Fruit fly (Drosophila melanogaster) whole organism, embryonic: Measurements from ENCODE around the gene CG14982.

Experiments used
- Bgb ChIP-seq: fragments of 200-800 bp; sonication (Bioruptor generic); IDR thresholded peaks from 2 replicates; pipeline ENCODE4 v1.3.6; 2022; ENCODE audit warnings: missing biosample characterization, missing genetic modification characterization; ENCODE audit not compliant: partially characterized antibody
- CG10267 ChIP-seq: fragments of 200-800 bp; sonication (Bioruptor generic); optimal IDR thresholded peaks from 2 replicates; lab custom pipeline; 2018; ENCODE audit warnings: missing biosample characterization, mild to moderate bottlenecking, missing genetic modification characterization, moderate library complexity
- CG10959 ChIP-seq: fragments of 200-800 bp; sonication (Bioruptor generic); IDR thresholded peaks from 2 replicates; pipeline ENCODE4 v1.3.6; 2022; ENCODE audit warnings: missing biosample characterization, missing genetic modification characterization
- CG13624 ChIP-seq: fragments of 200-800 bp; sonication (Bioruptor generic); optimal IDR thresholded peaks from 2 replicates; lab custom pipeline; 2016; ENCODE audit warnings: missing biosample characterization, missing genetic modification characterization
- CG13894 ChIP-seq: fragments of 200-800 bp; sonication (Bioruptor generic); optimal IDR thresholded peaks from 3 replicates; lab custom pipeline; 2018; ENCODE audit warnings: missing biosample characterization, mild to moderate bottlenecking, missing genetic modification characterization, moderate library complexity
- CG15011 ChIP-seq: fragments of 200-800 bp; sonication (Bioruptor generic); optimal IDR thresholded peaks from 3 replicates; lab custom pipeline; 2018; ENCODE audit warnings: missing biosample characterization, mild to moderate bottlenecking, missing genetic modification characterization
- CG15601 ChIP-seq: fragments of 200-800 bp; sonication (Bioruptor generic); optimal IDR thresholded peaks from 3 replicates; lab custom pipeline; 2019; ENCODE audit warnings: missing biosample characterization, mild to moderate bottlenecking, missing genetic modification characterization, moderate library complexity
- CG16863 ChIP-seq: fragments of 200-800 bp; sonication (Bioruptor generic); optimal IDR thresholded peaks from 3 replicates; lab custom pipeline; 2016; ENCODE audit warnings: missing biosample characterization, missing genetic modification characterization
- CG17361 ChIP-seq: fragments of 200-800 bp; sonication (Bioruptor generic); IDR thresholded peaks from 3 replicates; pipeline ENCODE4 v1.3.6; 2022; ENCODE audit warnings: missing biosample characterization, missing genetic modification characterization
- CG17385 ChIP-seq: fragments of 200-800 bp; sonication (Bioruptor generic); optimal IDR thresholded peaks from 3 replicates; lab custom pipeline; 2018; ENCODE audit warnings: missing biosample characterization, mild to moderate bottlenecking, missing genetic modification characterization
- CG17612 ChIP-seq: fragments of 200-800 bp; sonication (Bioruptor generic); IDR thresholded peaks from 2 replicates; pipeline ENCODE4 v1.3.6; 2022; ENCODE audit warnings: missing biosample characterization, missing genetic modification characterization
- CG18599 ChIP-seq: fragments of 200-800 bp; sonication (Bioruptor generic); optimal IDR thresholded peaks from 3 replicates; lab custom pipeline; 2017; ENCODE audit warnings: missing biosample characterization, missing genetic modification characterization, mild to moderate bottlenecking, moderate library complexity, missing genetic modification reagents
- CG2129 ChIP-seq: fragments of 200-800 bp; sonication (Bioruptor generic); IDR thresholded peaks from 2 replicates; pipeline ENCODE4 v1.3.6; 2022; ENCODE audit warnings: missing biosample characterization, missing genetic modification characterization; ENCODE audit not compliant: partially characterized antibody
- CG3065 ChIP-seq: fragments of 200-800 bp; sonication (Bioruptor generic); optimal IDR thresholded peaks from 2 replicates; lab custom pipeline; 2016; ENCODE audit warnings: missing biosample characterization, missing genetic modification characterization
- CG31441 ChIP-seq: fragments of 200-800 bp; sonication (Bioruptor generic); IDR thresholded peaks from 2 replicates; pipeline ENCODE4 v1.3.6; 2022; ENCODE audit warnings: missing biosample characterization, missing genetic modification characterization
- CG3281 ChIP-seq: fragments of 200-800 bp; sonication (Bioruptor generic); optimal IDR thresholded peaks from 3 replicates; lab custom pipeline; 2017; ENCODE audit warnings: missing biosample characterization, mild to moderate bottlenecking, missing genetic modification characterization
- CG33213 ChIP-seq: fragments of 200-800 bp; sonication (Bioruptor generic); optimal IDR thresholded peaks from 3 replicates; lab custom pipeline; 2016; ENCODE audit warnings: missing biosample characterization, missing genetic modification characterization
- CG4707 ChIP-seq: fragments of 200-800 bp; sonication (Bioruptor generic); optimal IDR thresholded peaks from 2 replicates; lab custom pipeline; 2018; ENCODE audit warnings: missing biosample characterization, mild to moderate bottlenecking, missing genetic modification characterization, moderate library complexity
- CG6791 ChIP-seq: fragments of 200-800 bp; sonication (Bioruptor generic); IDR thresholded peaks from 3 replicates; pipeline ENCODE4 v1.3.6; 2022; ENCODE audit warnings: missing biosample characterization, missing genetic modification characterization; ENCODE audit not compliant: partially characterized antibody
- CG7556 ChIP-seq: fragments of 200-800 bp; sonication (Bioruptor generic); optimal IDR thresholded peaks from 2 replicates; lab custom pipeline; 2017; ENCODE audit warnings: missing biosample characterization, mild to moderate bottlenecking, missing genetic modification characterization
- Camta ChIP-seq: fragments of 200-800 bp; sonication (Bioruptor generic); optimal IDR thresholded peaks from 2 replicates; lab custom pipeline; 2016; ENCODE audit warnings: missing biosample characterization, missing genetic modification characterization
- Chrac-16 ChIP-seq: fragments of 200-800 bp; sonication (Bioruptor generic); optimal IDR thresholded peaks from 3 replicates; lab custom pipeline; 2016; ENCODE audit warnings: missing biosample characterization, missing genetic modification characterization
- CoRest ChIP-seq: fragments of 200-800 bp; sonication (Bioruptor generic); optimal IDR thresholded peaks from 3 replicates; lab custom pipeline; 2018; ENCODE audit warnings: missing biosample characterization, mild to moderate bottlenecking, missing genetic modification characterization, moderate library complexity
- D19B ChIP-seq: fragments of 200-800 bp; sonication (Bioruptor generic); optimal IDR thresholded peaks from 2 replicates; lab custom pipeline; 2017; ENCODE audit warnings: missing biosample characterization, mild to moderate bottlenecking, missing genetic modification characterization
- E2f2 ChIP-seq: fragments of 200-800 bp; sonication (Bioruptor generic); IDR thresholded peaks from 2 replicates; pipeline ENCODE4 v1.3.6; 2022; ENCODE audit warnings: missing biosample characterization, missing genetic modification characterization
- Fer3 ChIP-seq: fragments of 200-800 bp; sonication (Bioruptor generic); optimal IDR thresholded peaks from 2 replicates; lab custom pipeline; 2018; ENCODE audit warnings: missing biosample characterization, mild to moderate bottlenecking, missing genetic modification characterization, moderate library complexity
- Hr3 ChIP-seq: fragments of 200-800 bp; sonication (Bioruptor generic); optimal IDR thresholded peaks from 3 replicates; lab custom pipeline; 2016; ENCODE audit warnings: missing biosample characterization, missing genetic modification characterization
- Mad ChIP-seq: fragments of 200-800 bp; sonication (Bioruptor generic); optimal IDR thresholded peaks from 2 replicates; lab custom pipeline; 2016; ENCODE audit warnings: missing biosample characterization, missing genetic modification characterization
- Mrtf ChIP-seq: fragments of 200-800 bp; sonication (Bioruptor generic); IDR thresholded peaks from 3 replicates; pipeline ENCODE4 v1.3.6; 2022; ENCODE audit warnings: missing biosample characterization, missing genetic modification characterization
- NC2α ChIP-seq: fragments of 200-800 bp; sonication (Bioruptor generic); optimal IDR thresholded peaks from 2 replicates; lab custom pipeline; 2016; ENCODE audit warnings: missing biosample characterization, missing genetic modification characterization
- NC2β ChIP-seq: fragments of 200-800 bp; sonication (Bioruptor generic); optimal IDR thresholded peaks from 2 replicates; lab custom pipeline; 2016; ENCODE audit warnings: missing biosample characterization, missing genetic modification characterization
- Sox100B ChIP-seq: fragments of 200-800 bp; sonication (Bioruptor generic); optimal IDR thresholded peaks from 3 replicates; lab custom pipeline; 2018; ENCODE audit warnings: missing biosample characterization, mild to moderate bottlenecking, missing genetic modification characterization
- Sry-β ChIP-seq: fragments of 200-800 bp; sonication (Bioruptor generic); optimal IDR thresholded peaks from 2 replicates; lab custom pipeline; 2018; ENCODE audit warnings: missing biosample characterization, mild to moderate bottlenecking, missing genetic modification characterization, moderate library complexity
- YL-1 ChIP-seq: fragments of 200-800 bp; sonication (Bioruptor generic); optimal IDR thresholded peaks from 3 replicates; lab custom pipeline; 2017; ENCODE audit warnings: missing biosample characterization, mild to moderate bottlenecking, missing genetic modification characterization
- az2 ChIP-seq: fragments of 200-800 bp; sonication (Bioruptor generic); optimal IDR thresholded peaks from 3 replicates; lab custom pipeline; 2016; ENCODE audit warnings: missing biosample characterization, missing genetic modification characterization
- ci ChIP-seq: fragments of 200-800 bp; sonication (Bioruptor generic); IDR thresholded peaks from 3 replicates; pipeline ENCODE4 v1.3.6; 2022; ENCODE audit warnings: missing biosample characterization, missing genetic modification characterization
- dpn ChIP-seq, 2 experiments: fragments of 200-800 bp; sonication (Bioruptor generic); optimal IDR thresholded peaks; 3 replicates each; lab custom pipeline; 2016; ENCODE audit warnings: missing biosample characterization in 2 of 2, missing genetic modification characterization in 2 of 2
- dysf ChIP-seq: fragments of 200-800 bp; sonication (Bioruptor generic); IDR thresholded peaks from 3 replicates; pipeline ENCODE4 v1.3.6; 2022; ENCODE audit warnings: missing biosample characterization, missing genetic modification characterization
- gro ChIP-seq: fragments of 200-800 bp; sonication (Bioruptor generic); optimal IDR thresholded peaks from 2 replicates; lab custom pipeline; 2016; ENCODE audit warnings: missing biosample characterization, missing genetic modification characterization
- insv ChIP-seq, 2 experiments: fragments of 200-800 bp; sonication (Bioruptor generic); optimal IDR thresholded peaks; 3 replicates each; lab custom pipeline; 2016 to 2018; ENCODE audit warnings: missing biosample characterization in 2 of 2, missing genetic modification characterization in 2 of 2
- lola ChIP-seq, 3 experiments: fragments of >200 bp in 2 of 3; fragments of 200-800 bp in 1 of 3; sonication (Bioruptor generic) in 1 of 3; optimal IDR thresholded peaks; 2 replicates each; lab custom pipeline; 2017 to 2019; ENCODE audit warnings: missing biosample characterization in 3 of 3, missing genetic modification characterization in 3 of 3, mild to moderate bottlenecking in 1 of 3, moderate library complexity in 1 of 3
- mld ChIP-seq: fragments of 200-800 bp; sonication (Bioruptor generic); IDR thresholded peaks from 3 replicates; pipeline ENCODE4 v1.3.6; 2022; ENCODE audit warnings: missing biosample characterization, missing genetic modification characterization; ENCODE audit not compliant: partially characterized antibody
- nmo ChIP-seq: fragments of 200-800 bp; sonication (Bioruptor generic); optimal IDR thresholded peaks from 2 replicates; lab custom pipeline; 2018; ENCODE audit warnings: missing biosample characterization, mild to moderate bottlenecking, missing genetic modification characterization, moderate library complexity
- otp ChIP-seq: fragments of 200-800 bp; sonication (Bioruptor generic); IDR thresholded peaks from 3 replicates; pipeline ENCODE4, ENCODE4 v1.3.6; 2022; ENCODE audit warnings: missing biosample characterization, missing genetic modification characterization
- peb ChIP-seq: fragments of 200-800 bp; sonication (Bioruptor generic); IDR thresholded peaks from 2 replicates; pipeline ENCODE4 v1.3.6; 2022; ENCODE audit warnings: missing biosample characterization, missing genetic modification characterization
- pho ChIP-seq: fragments of 200-800 bp; sonication (Bioruptor generic); optimal IDR thresholded peaks from 2 replicates; lab custom pipeline; 2016; ENCODE audit warnings: missing biosample characterization, missing genetic modification characterization
- sd ChIP-seq: fragments of 200-800 bp; sonication (Bioruptor generic); optimal IDR thresholded peaks from 3 replicates; lab custom pipeline; 2018; ENCODE audit warnings: missing biosample characterization, mild to moderate bottlenecking, missing genetic modification characterization, moderate library complexity
- trem ChIP-seq: fragments of 200-800 bp; optimal IDR thresholded peaks from 3 replicates; lab custom pipeline; 2019; ENCODE audit warnings: missing biosample characterization, mild to moderate bottlenecking, missing genetic modification characterization, moderate library complexity
- twi ChIP-seq: fragments of 200-800 bp; optimal IDR thresholded peaks from 2 replicates; lab custom pipeline; 2019; ENCODE audit warnings: missing biosample characterization, mild to moderate bottlenecking, missing genetic modification characterization, moderate library complexity

Gene CG14982

DNA sequence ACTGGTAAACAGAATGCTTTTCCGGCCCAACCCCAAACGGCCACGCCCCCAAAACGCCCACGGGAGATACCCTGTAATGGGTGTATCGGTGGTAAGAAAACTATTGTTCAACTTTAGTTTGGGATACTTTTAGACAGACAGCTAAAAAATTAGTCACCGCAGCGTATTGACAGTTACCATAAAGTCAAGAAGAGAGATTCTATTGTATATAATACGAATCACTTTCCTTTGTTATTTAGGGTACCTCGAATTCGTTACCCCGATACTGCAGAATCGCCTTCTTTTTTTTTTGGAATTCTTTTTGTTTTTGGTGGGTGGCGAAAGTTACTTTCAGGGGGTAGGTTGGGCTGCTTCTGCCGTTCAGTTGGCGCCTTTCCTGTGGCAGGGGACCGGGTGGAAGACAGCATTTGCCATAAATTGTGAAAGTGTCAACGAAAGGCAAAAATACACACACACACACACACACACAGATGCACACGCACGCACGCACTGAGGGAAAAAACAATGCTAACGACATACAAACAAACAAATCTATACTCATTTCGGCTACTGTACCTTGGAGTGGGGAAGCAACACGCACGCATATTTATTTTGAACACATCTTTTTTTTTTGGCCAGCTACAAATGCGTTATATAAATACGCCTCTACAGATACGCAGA, 28.0 kb downstream of the CG14982 start (continued):
- TF ChIP-seq pho, result peak; percentile 15
- peak; percentile 85 for TF ChIP-seq D19B (GFP tag; lab: Kevin White, UChicago)
- peak; percentile 73; the same call in 2 of the 3 replicates for TF ChIP-seq ci (GFP tag; lab: Robert Waterston, UW)
- peak; percentile 17 for TF ChIP-seq CG10267 (tag; lab: Kevin White, UChicago)
- TF ChIP-seq CG17385, result peak; percentile 47
- TF ChIP-seq gro, result peak; percentile 6
- peak; percentile 32; the same call in 1 of the 3 replicates for TF ChIP-seq CG17361 (GFP tag; lab: Robert Waterston, UW)
- TF ChIP-seq dysf (GFP tag; lab: Robert Waterston, UW), result peak; percentile 64; the same call in 2 of the 3 replicates
- TF ChIP-seq CoRest (tag; lab: Kevin White, UChicago), result peak; percentile 57
- no peak for TF ChIP-seq trem
- TF ChIP-seq mld (GFP tag; lab: Robert Waterston, UW), result no peak
- TF ChIP-seq E2f2 (GFP tag; lab: Robert Waterston, UW), result peak; percentile 30; the same call in 1 of the 2 replicates
- TF ChIP-seq CG13624 (GFP tag; lab: Kevin White, UChicago), result no peak
- TF ChIP-seq Mad (GFP tag; lab: Kevin White, UChicago), result peak; percentile 2
- peak; percentile 24; the same call in 1 of the 2 replicates for TF ChIP-seq peb (GFP tag; lab: Robert Waterston, UW)
- no peak for TF ChIP-seq twi
- no peak for TF ChIP-seq YL-1 (GFP tag; lab: Kevin White, UChicago)
- no peak for TF ChIP-seq CG10959 (GFP tag; lab: Robert Waterston, UW)
- TF ChIP-seq dpn (GFP tag; optimal IDR thresholded peaks at IDR 0.05; lab: Kevin White, UChicago), result peak; percentile 0 to 39
- TF ChIP-seq Sox100B (GFP tag; lab: Kevin White, UChicago), result peak; percentile 23
- TF ChIP-seq CG33213, result no peak
- TF ChIP-seq Chrac-16 (GFP tag; lab: Kevin White, UChicago), result peak; percentile 15
- peak; percentile 10 for TF ChIP-seq sd (tag; lab: Kevin White, UChicago)
- 0 out of 3 replicates have a peak, but pooled peaks have one; percentile 13 for TF ChIP-seq Mrtf (GFP tag; lab: Robert Waterston, UW)
- no peak for TF ChIP-seq CG6791
- TF ChIP-seq CG15011 (GFP tag; lab: Kevin White, UChicago), result no peak
- peak; percentile 41 for TF ChIP-seq nmo (GFP tag; lab: Kevin White, UChicago)
- no peak for TF ChIP-seq CG16863 (GFP tag; lab: Kevin White, UChicago)
- TF ChIP-seq CG7556 (GFP tag; lab: Kevin White, UChicago), result peak; percentile 67
- no peak for TF ChIP-seq Hr3 (GFP tag; lab: Kevin White, UChicago)
- TF ChIP-seq CG15601 (tag; lab: Kevin White, UChicago), result peak; percentile 16
- 0 out of 3 replicates have a peak, but pooled peaks have one; percentile 40 for TF ChIP-seq otp (GFP tag; lab: Robert Waterston, UW)
- peak; percentile 52; the same call in 1 of the 2 replicates for TF ChIP-seq CG31441
- TF ChIP-seq CG4707, result no peak
- peak; percentile 59 for TF ChIP-seq CG3281 (GFP tag; lab: Kevin White, UChicago)
- no peak for TF ChIP-seq insv (GFP tag; optimal IDR thresholded peaks at IDR 0.05; lab: Kevin White, UChicago)
- peak; percentile 17 for TF ChIP-seq NC2β (GFP tag; lab: Kevin White, UChicago)
- TF ChIP-seq NC2α (GFP tag; lab: Kevin White, UChicago), result no peak
- TF ChIP-seq az2, result peak; percentile 29
- TF ChIP-seq CG13894 (tag; lab: Kevin White, UChicago), result no peak
- peak; percentile 77 for TF ChIP-seq CG18599 (GFP tag; lab: Kevin White, UChicago)
- peak; percentile 14 for TF ChIP-seq CG3065
- TF ChIP-seq Bgb (GFP tag; lab: Robert Waterston, UW), result no peak
- peak; percentile 25 for TF ChIP-seq Fer3 (tag; lab: Kevin White, UChicago)
- peak; percentile 3 for TF ChIP-seq Camta
- no peak for TF ChIP-seq CG17612 (GFP tag; lab: Robert Waterston, UW)
- TF ChIP-seq CG2129 (GFP tag; lab: Robert Waterston, UW), result no peak
- TF ChIP-seq lola (GFP tag; optimal IDR thresholded peaks at IDR 0.05; lab: Kevin White, UChicago), result peak in 1 of 3 experiments; percentile 7
- no peak for TF ChIP-seq Sry-β (GFP tag; lab: Kevin White, UChicago)
